Worm (Caenorhabditis elegans) whole organism, L4 larva: ENCODE results near the gene F14D7.6.
"Not testable (repeated sequence)": the region's sequence is repeated elsewhere in the genome, so short reads cannot be mapped to it uniquely, and the experiment has no call there.

Source experiments
- F10B5.3 ChIP-seq: sonication (generic microtip); optimal IDR thresholded peaks from 2 replicates; lab custom pipeline; 2016; ENCODE audit warnings: mild to moderate bottlenecking, missing genetic modification characterization, missing compliant biosample characterization
- R02D3.7 ChIP-seq: fragments of 150-350 bp; sonication (generic microtip); optimal IDR thresholded peaks from 3 replicates; lab custom pipeline; 2014; ENCODE audit warnings: missing biosample characterization, missing genetic modification characterization
- T20F7.1 ChIP-seq: fragments of 200-800 bp; sonication (Bioruptor generic); optimal IDR thresholded peaks from 2 replicates; lab custom pipeline; 2018; ENCODE audit warnings: mild to moderate bottlenecking, missing genetic modification characterization, missing compliant biosample characterization
- T26A8.4 ChIP-seq: fragments of 200-800 bp; sonication (Bioruptor generic); IDR thresholded peaks from 2 replicates; pipeline ENCODE4 v1.3.6; 2022; ENCODE audit warnings: missing genetic modification characterization, missing compliant biosample characterization
- Y48G9A.11 ChIP-seq: fragments of 200-800 bp; sonication (Bioruptor generic); IDR thresholded peaks from 2 replicates; pipeline ENCODE4 v1.3.6; 2022; ENCODE audit warnings: missing genetic modification reagents, missing genetic modification characterization, missing compliant biosample characterization
- ZK337.2 ChIP-seq: fragments of 200-800 bp; sonication (Bioruptor generic); IDR thresholded peaks from 2 replicates; pipeline ENCODE4 v1.3.6; 2022; ENCODE audit warnings: missing genetic modification reagents, missing genetic modification characterization, missing compliant biosample characterization
- ZK546.5 ChIP-seq, 2 experiments: sonication (generic microtip); optimal IDR thresholded peaks; 2 replicates each; lab custom pipeline; 2017; ENCODE audit warnings: missing biosample characterization in 2 of 2, missing genetic modification characterization in 2 of 2
- aha-1 ChIP-seq: fragments of 150-350 bp; peaks from one replicate; lab custom pipeline; 2014; ENCODE audit warnings: missing biosample characterization, missing genetic modification characterization
- aly-2 ChIP-seq: sonication (generic microtip); optimal IDR thresholded peaks from 2 replicates; lab custom pipeline; 2018; ENCODE audit warnings: missing biosample characterization, missing genetic modification characterization
- ceh-20 ChIP-seq: fragments of 200-800 bp; sonication (Bioruptor generic); IDR thresholded peaks from 2 replicates; pipeline ENCODE4 v1.3.6; 2022; ENCODE audit warnings: missing genetic modification reagents, missing genetic modification characterization, missing compliant biosample characterization
- ceh-32 ChIP-seq: sonication (generic microtip); optimal IDR thresholded peaks from 2 replicates; lab custom pipeline; 2016; ENCODE audit warnings: mild to moderate bottlenecking, missing genetic modification characterization, missing compliant biosample characterization; ENCODE audit not compliant: poor library complexity
- ceh-44 ChIP-seq: fragments of 200-800 bp; sonication (Bioruptor generic); IDR thresholded peaks from 2 replicates; pipeline ENCODE4 v1.3.6; 2022; ENCODE audit warnings: missing genetic modification reagents, missing genetic modification characterization, missing compliant biosample characterization
- ces-1 ChIP-seq: fragments of 150-350 bp; sonication (generic microtip); optimal IDR thresholded peaks from 4 replicates; lab custom pipeline; 2014; ENCODE audit warnings: missing biosample characterization, missing genetic modification reagents, missing genetic modification characterization
- cey-2 ChIP-seq: sonication (generic microtip); optimal IDR thresholded peaks from 3 replicates; lab custom pipeline; 2017; ENCODE audit warnings: missing genetic modification characterization, mild to moderate bottlenecking, missing compliant biosample characterization, antibody characterized with exemption, borderline replicate concordance; ENCODE audit not compliant: insufficient read depth
- daf-19 ChIP-seq: fragments of 200-800 bp; sonication (Bioruptor generic); conservative IDR thresholded peaks from 2 replicates; pipeline ENCODE4 v1.3.6; 2022; ENCODE audit warnings: missing genetic modification characterization, missing compliant biosample characterization
- daf-8 ChIP-seq: fragments of 200-800 bp; sonication (Bioruptor generic); IDR thresholded peaks from 2 replicates; pipeline ENCODE4 v1.3.6; 2022; ENCODE audit warnings: missing genetic modification characterization, missing compliant biosample characterization
- fos-1 ChIP-seq: fragments of 150-350 bp; optimal IDR thresholded peaks from 2 replicates; lab custom pipeline; 2014; ENCODE audit warnings: missing biosample characterization, missing genetic modification characterization
- hif-1 ChIP-seq, 2 experiments: sonication (generic microtip); optimal IDR thresholded peaks; 2 replicates each; lab custom pipeline; 2016 to 2017; ENCODE audit warnings: missing compliant biosample characterization in 2 of 2, missing genetic modification characterization in 2 of 2, missing genetic modification reagents in 2 of 2, missing genotype in 2 of 2, mild to moderate bottlenecking in 1 of 2
- lin-13 ChIP-seq: fragments of 150-350 bp; optimal IDR thresholded peaks from 2 replicates; lab custom pipeline; 2014; ENCODE audit warnings: missing biosample characterization, missing genetic modification reagents, missing genetic modification characterization
- lin-15B ChIP-seq: fragments of 150-350 bp; sonication (generic microtip); optimal IDR thresholded peaks from 3 replicates; lab custom pipeline; 2014; ENCODE audit warnings: missing biosample characterization, missing genetic modification characterization
- lsy-2 ChIP-seq, 2 experiments: fragments of 150-350 bp in 1 of 2; sonication (generic microtip) in 1 of 2; optimal IDR thresholded peaks; 2 replicates each; lab custom pipeline; 2014 to 2017; ENCODE audit warnings: missing biosample characterization in 2 of 2, missing genetic modification characterization in 2 of 2
- madf-5 ChIP-seq, 2 experiments: fragments of 200-800 bp; sonication (Bioruptor generic); IDR thresholded peaks; 2 replicates each; pipeline ENCODE4 v1.3.6; 2022; ENCODE audit warnings: missing compliant biosample characterization in 2 of 2, missing genetic modification characterization in 2 of 2
- madf-9 ChIP-seq: fragments of 200-800 bp; sonication (Bioruptor generic); conservative IDR thresholded peaks from 2 replicates; pipeline ENCODE4 v1.3.6; 2022; ENCODE audit warnings: missing genetic modification reagents, missing genetic modification characterization, missing compliant biosample characterization
- mdl-1 ChIP-seq, 2 experiments: fragments of 150-350 bp in 1 of 2; sonication (generic microtip) in 1 of 2; optimal IDR thresholded peaks; 2 replicates each; lab custom pipeline; 2014 to 2017; ENCODE audit warnings: missing biosample characterization in 2 of 2, missing genetic modification characterization in 2 of 2
- nhr-10 ChIP-seq: fragments of 150-350 bp; optimal IDR thresholded peaks from 2 replicates; lab custom pipeline; 2014; ENCODE audit warnings: missing biosample characterization, missing genetic modification characterization
- nhr-41 ChIP-seq: fragments of 200-800 bp; sonication (Bioruptor generic); IDR thresholded peaks from 2 replicates; pipeline ENCODE4 v1.3.6; 2022; ENCODE audit warnings: missing genetic modification reagents, missing genetic modification characterization, missing compliant biosample characterization
- nhr-77 ChIP-seq: fragments of 150-350 bp; optimal IDR thresholded peaks from 2 replicates; lab custom pipeline; 2014; ENCODE audit warnings: missing biosample characterization, missing genetic modification characterization
- pha-4 ChIP-seq, 2 experiments: fragments of 150-350 bp in 1 of 2; fragments of 200-800 bp in 1 of 2; sonication (Bioruptor generic) in 1 of 2; IDR thresholded peaks in 1 of 2; optimal IDR thresholded peaks in 1 of 2; 2 replicates each; pipeline versions ENCODE4 v1.3.6 to Lab custom; 2014 to 2022; ENCODE audit warnings: missing genetic modification characterization in 2 of 2, missing genetic modification reagents in 2 of 2, missing biosample characterization in 1 of 2, missing compliant biosample characterization in 1 of 2
- pqm-1 ChIP-seq: sonication (generic microtip); optimal IDR thresholded peaks from 2 replicates; lab custom pipeline; 2017; ENCODE audit warnings: missing biosample characterization, missing genetic modification characterization
- saeg-2 ChIP-seq: fragments of 200-800 bp; sonication (Bioruptor generic); IDR thresholded peaks from 2 replicates; pipeline ENCODE4 v1.3.6; 2022; ENCODE audit warnings: missing genetic modification reagents, missing genetic modification characterization, missing compliant biosample characterization
- tag-97 ChIP-seq: fragments of 200-800 bp; sonication (Bioruptor generic); IDR thresholded peaks from 2 replicates; pipeline ENCODE4 v1.3.6; 2022; ENCODE audit warnings: missing genetic modification characterization, missing compliant biosample characterization
- unc-39 ChIP-seq: sonication (generic microtip); optimal IDR thresholded peaks from 2 replicates; lab custom pipeline; 2017; ENCODE audit warnings: missing biosample characterization, missing genetic modification characterization
- vab-7 ChIP-seq: fragments of 200-800 bp; sonication (Bioruptor generic); IDR thresholded peaks from 2 replicates; pipeline ENCODE4 v1.3.6; 2022; ENCODE audit warnings: missing genetic modification reagents, missing genetic modification characterization, missing compliant biosample characterization
- zag-1 ChIP-seq: fragments of 150-350 bp; optimal IDR thresholded peaks from 2 replicates; lab custom pipeline; 2014; ENCODE audit warnings: missing biosample characterization, missing genetic modification characterization

F14D7.6 gene

ce11 chrV:14274268-14274667 lies 26.9 kb upstream of the F14D7.6 start, which contains the start of gene F40G12.7:
TSS of gene F40G12.7 (plus strand) at chrV:14274568.
- not testable (repeated sequence) for TF ChIP-seq aha-1 (tag; lab: Kevin White, UChicago); F10B5.3 (tag; lab: Kevin White, UChicago); ces-1 (GFP tag; lab: Kevin White, UChicago)

ce11 chrV:14277456-14277855 lies 23.8 kb upstream of the F14D7.6 start:
- peak; percentile 54 for TF ChIP-seq aha-1 (tag; lab: Kevin White, UChicago)
- TF ChIP-seq Y48G9A.11 (GFP tag; lab: Robert Waterston, UW): 0 out of 2 replicates have a peak, but pooled peaks have one; percentile 6

- TF ChIP-seq madf-5 (GFP tag; IDR thresholded peaks at IDR 0.05; lab: Robert Waterston, UW): no peak
- no peak for TF ChIP-seq madf-9 (GFP tag; lab: Robert Waterston, UW)
- no peak for TF ChIP-seq daf-8 (GFP tag; lab: Robert Waterston, UW)
- TF ChIP-seq vab-7: no peak
- TF ChIP-seq zag-1 (tag; lab: Kevin White, UChicago): no peak
- TF ChIP-seq aly-2: no peak
- no peak for TF ChIP-seq lin-15B
- TF ChIP-seq nhr-10 (tag; lab: Kevin White, UChicago): no peak
Measured at ce11 chrV:14279777-14280176, 21.4 kb upstream of the F14D7.6 start, which contains the start of gene srt-33. TSS of gene srt-33 (minus strand) at chrV:14279877.

- TF ChIP-seq lin-13 (GFP tag; lab: Kevin White, UChicago) (no peak), nhr-10 (tag; lab: Kevin White, UChicago) (no peak), hif-1 (tag; optimal IDR thresholded peaks at IDR 0.05; lab: Kevin White, UChicago) (no peak), T20F7.1 (GFP tag; lab: Kevin White, UChicago) (no peak), fos-1 (tag; lab: Kevin White, UChicago) (no peak), ZK546.5 (tag; optimal IDR thresholded peaks at IDR 0.05; lab: Kevin White, UChicago) (no peak), tag-97 (GFP tag; lab: Robert Waterston, UW) (no peak)
Measured at ce11 chrV:14282222-14282709, 18.9 kb upstream of the F14D7.6 start, which contains the start of the genes srt-74 and F40G12.9. TSS of gene srt-74 (minus strand) at chrV:14282322. TSS of gene F40G12.9 (plus strand) at chrV:14282659.

ce11 chrV:14283241-14283640 lies 18.0 kb upstream of the F14D7.6 start, which contains the start of gene F40G12.10:
TSS of gene F40G12.10 (plus strand) at chrV:14283541.
- TF ChIP-seq pha-4 (GFP tag; IDR thresholded peaks at IDR 0.05; lab: Robert Waterston, UW): no peak
- TF ChIP-seq pha-4 (tag; optimal IDR thresholded peaks at IDR 0.05; lab: Kevin White, UChicago): no peak
- TF ChIP-seq unc-39: no peak
- TF ChIP-seq pqm-1 (tag; lab: Kevin White, UChicago): no peak
- no peak for TF ChIP-seq nhr-77
- no peak for TF ChIP-seq T26A8.4 (GFP tag; lab: Robert Waterston, UW)
- TF ChIP-seq madf-9 (GFP tag; lab: Robert Waterston, UW): no peak
- no peak for TF ChIP-seq fos-1 (tag; lab: Kevin White, UChicago)
- no peak for TF ChIP-seq cey-2
- TF ChIP-seq saeg-2: no peak
- no peak for TF ChIP-seq ceh-32 (tag; lab: Kevin White, UChicago)
- no peak for TF ChIP-seq lsy-2 (tag; optimal IDR thresholded peaks at IDR 0.05; lab: Kevin White, UChicago)
- TF ChIP-seq nhr-41 (GFP tag; lab: Robert Waterston, UW): no peak
- no peak for TF ChIP-seq lin-15B
- TF ChIP-seq mdl-1 (tag; optimal IDR thresholded peaks at IDR 0.05; lab: Kevin White, UChicago): no peak
- TF ChIP-seq ceh-20 (GFP tag; lab: Robert Waterston, UW): no peak
- TF ChIP-seq R02D3.7 (tag; lab: Kevin White, UChicago): no peak
- TF ChIP-seq ceh-44 (GFP tag; lab: Robert Waterston, UW): no peak
- no peak for TF ChIP-seq daf-19 (GFP tag; lab: Robert Waterston, UW)
- no peak for TF ChIP-seq ZK337.2 (GFP tag; lab: Robert Waterston, UW)
